Fruit fly (Drosophila melanogaster) whole organism, embryonic: Measurements from ENCODE around the gene CG44362.
A peak's percentile ranks its signal among the peaks of the same experiment; 100 is the strongest.

ENCODE experiments used
- CG10147 ChIP-seq: fragments of 200-800 bp; sonication (Bioruptor generic); optimal IDR thresholded peaks from 2 replicates; lab custom pipeline; 2019; ENCODE audit warnings: missing biosample characterization, mild to moderate bottlenecking, missing genetic modification characterization, moderate library complexity
- CG11093 ChIP-seq: fragments of 200-800 bp; sonication (Bioruptor generic); IDR thresholded peaks from 3 replicates; pipeline ENCODE4 v1.3.6; 2022; ENCODE audit warnings: missing biosample characterization, missing genetic modification characterization
- CG11696 ChIP-seq: fragments of 200-800 bp; sonication (Bioruptor generic); IDR thresholded peaks from 2 replicates; pipeline ENCODE4 v1.3.6; 2022; ENCODE audit warnings: missing biosample characterization, missing genetic modification characterization
- CG12942 ChIP-seq: fragments of 200-800 bp; sonication (Bioruptor generic); optimal IDR thresholded peaks from 3 replicates; lab custom pipeline; 2016; ENCODE audit warnings: missing biosample characterization, missing genetic modification characterization
- CG13775 ChIP-seq: fragments of 200-800 bp; sonication (Bioruptor generic); optimal IDR thresholded peaks from 3 replicates; lab custom pipeline; 2017; ENCODE audit warnings: missing biosample characterization, mild to moderate bottlenecking, missing genetic modification characterization
- CG14441 ChIP-seq: fragments of 200-800 bp; sonication (Bioruptor generic); IDR thresholded peaks from 2 replicates; pipeline ENCODE4 v1.3.6; 2022; ENCODE audit warnings: missing biosample characterization, missing genetic modification characterization
- CG17361 ChIP-seq: fragments of 200-800 bp; sonication (Bioruptor generic); IDR thresholded peaks from 3 replicates; pipeline ENCODE4 v1.3.6; 2022; ENCODE audit warnings: missing biosample characterization, missing genetic modification characterization
- CG17802 ChIP-seq: fragments of 200-800 bp; sonication (Bioruptor generic); optimal IDR thresholded peaks from 2 replicates; lab custom pipeline; 2018; ENCODE audit warnings: missing biosample characterization, mild to moderate bottlenecking, missing genetic modification characterization, moderate library complexity
- CG1792 ChIP-seq: fragments of 200-800 bp; sonication (Bioruptor generic); optimal IDR thresholded peaks from 2 replicates; lab custom pipeline; 2016; ENCODE audit warnings: missing biosample characterization, missing genetic modification characterization
- CG2678 ChIP-seq: fragments of 200-800 bp; sonication (Bioruptor generic); optimal IDR thresholded peaks from 3 replicates; lab custom pipeline; 2019; ENCODE audit warnings: missing biosample characterization, mild to moderate bottlenecking, missing genetic modification characterization, moderate library complexity
- CG31365 ChIP-seq: fragments of 200-800 bp; sonication (Bioruptor generic); optimal IDR thresholded peaks from 2 replicates; lab custom pipeline; 2018; ENCODE audit warnings: missing biosample characterization, mild to moderate bottlenecking, missing genetic modification characterization
- CG3281 ChIP-seq: fragments of 200-800 bp; sonication (Bioruptor generic); optimal IDR thresholded peaks from 3 replicates; lab custom pipeline; 2017; ENCODE audit warnings: missing biosample characterization, mild to moderate bottlenecking, missing genetic modification characterization
- CG34224 ChIP-seq: fragments of 200-800 bp; sonication (Bioruptor generic); IDR thresholded peaks from 3 replicates; pipeline ENCODE4 v1.3.6; 2022; ENCODE audit warnings: missing biosample characterization, missing genetic modification characterization; ENCODE audit not compliant: partially characterized antibody
- CG34422 ChIP-seq: fragments of 200-800 bp; sonication (Bioruptor generic); IDR thresholded peaks from 3 replicates; pipeline ENCODE4 v1.3.6; 2022; ENCODE audit warnings: missing biosample characterization, missing genetic modification characterization
- CG4424 ChIP-seq: fragments of 200-800 bp; sonication (Bioruptor generic); optimal IDR thresholded peaks from 3 replicates; lab custom pipeline; 2016; ENCODE audit warnings: missing biosample characterization, missing genetic modification characterization
- CG4820 ChIP-seq: fragments of 200-800 bp; sonication (Bioruptor generic); optimal IDR thresholded peaks from 3 replicates; lab custom pipeline; 2016; ENCODE audit warnings: missing biosample characterization, missing genetic modification characterization
- CG5180 ChIP-seq: fragments of 200-800 bp; sonication (Bioruptor generic); optimal IDR thresholded peaks from 3 replicates; lab custom pipeline; 2017; ENCODE audit warnings: missing biosample characterization, missing genetic modification characterization, mild to moderate bottlenecking, moderate library complexity, missing genetic modification reagents
- CG6854 ChIP-seq: fragments of 200-800 bp; sonication (Bioruptor generic); optimal IDR thresholded peaks from 3 replicates; lab custom pipeline; 2017; ENCODE audit warnings: missing biosample characterization, mild to moderate bottlenecking, missing genetic modification characterization
- CG7271 ChIP-seq: fragments of 200-800 bp; sonication (Bioruptor generic); optimal IDR thresholded peaks from 2 replicates; lab custom pipeline; 2018; ENCODE audit warnings: missing biosample characterization, mild to moderate bottlenecking, missing genetic modification characterization, moderate library complexity
- CG9727 ChIP-seq: fragments of 200-800 bp; sonication (Bioruptor generic); optimal IDR thresholded peaks from 3 replicates; lab custom pipeline; 2017; ENCODE audit warnings: missing biosample characterization, mild to moderate bottlenecking, missing genetic modification characterization
- CTCF ChIP-seq: fragments of 200-800 bp; sonication (Bioruptor generic); optimal IDR thresholded peaks from 2 replicates; lab custom pipeline; 2017; ENCODE audit warnings: missing biosample characterization, mild to moderate bottlenecking, missing genetic modification characterization, moderate library complexity
- CkIIα-i1 ChIP-seq: fragments of 200-800 bp; sonication (Bioruptor generic); IDR thresholded peaks from 2 replicates; pipeline ENCODE4 v1.3.6; 2022; ENCODE audit warnings: missing biosample characterization, missing genetic modification characterization
- Dbx ChIP-seq: fragments of 200-800 bp; sonication (Bioruptor generic); IDR thresholded peaks from 3 replicates; pipeline ENCODE4 v1.3.6; 2022; ENCODE audit warnings: missing biosample characterization, missing genetic modification characterization
- Drgx ChIP-seq: fragments of 200-800 bp; sonication (Bioruptor generic); IDR thresholded peaks from 2 replicates; pipeline ENCODE4 v1.3.6; 2022; ENCODE audit warnings: missing biosample characterization, missing genetic modification characterization
- Elba2 ChIP-seq: fragments of 200-800 bp; sonication (Bioruptor generic); optimal IDR thresholded peaks from 3 replicates; lab custom pipeline; 2016; ENCODE audit warnings: missing biosample characterization, missing genetic modification characterization
- H2.0 ChIP-seq: fragments of 200-800 bp; sonication (Bioruptor generic); IDR thresholded peaks from 2 replicates; pipeline ENCODE4 v1.3.6; 2022; ENCODE audit warnings: missing biosample characterization, missing genetic modification characterization
- Lhr ChIP-seq: fragments of 200-800 bp; sonication (Bioruptor generic); optimal IDR thresholded peaks from 3 replicates; lab custom pipeline; 2017; ENCODE audit warnings: mild to moderate bottlenecking, missing biosample characterization, missing genetic modification reagents, missing genetic modification characterization
- Myb ChIP-seq: fragments of 200-800 bp; sonication (Bioruptor generic); optimal IDR thresholded peaks from 2 replicates; lab custom pipeline; 2016; ENCODE audit warnings: missing biosample characterization, missing genetic modification characterization
- Ssrp ChIP-seq: fragments of 200-800 bp; sonication (Bioruptor generic); optimal IDR thresholded peaks from 2 replicates; lab custom pipeline; 2018; ENCODE audit warnings: missing biosample characterization, mild to moderate bottlenecking, missing genetic modification characterization, moderate library complexity
- ac ChIP-seq: fragments of 200-800 bp; sonication (Bioruptor generic); optimal IDR thresholded peaks from 3 replicates; lab custom pipeline; 2017; ENCODE audit warnings: missing biosample characterization, mild to moderate bottlenecking, missing genetic modification characterization
- ap ChIP-seq: fragments of 200-800 bp; sonication (Bioruptor generic); IDR thresholded peaks from 2 replicates; pipeline ENCODE4 v1.3.6; 2022; ENCODE audit warnings: missing biosample characterization, missing genetic modification characterization
- bsh ChIP-seq, 2 experiments: fragments of 200-800 bp; sonication (Bioruptor generic); optimal IDR thresholded peaks; 2 replicates each; lab custom pipeline; 2017 to 2018; ENCODE audit warnings: mild to moderate bottlenecking in 2 of 2, missing biosample characterization in 2 of 2, missing genetic modification characterization in 2 of 2, moderate library complexity in 1 of 2
- cas ChIP-seq: fragments of 200-800 bp; sonication (Bioruptor generic); IDR thresholded peaks from 2 replicates; pipeline ENCODE4 v1.3.6; 2022; ENCODE audit warnings: missing biosample characterization, missing genetic modification characterization
- cato ChIP-seq: fragments of 200-800 bp; sonication (Bioruptor generic); optimal IDR thresholded peaks from 2 replicates; lab custom pipeline; 2016; ENCODE audit warnings: missing biosample characterization, missing genetic modification characterization, borderline replicate concordance
- crc ChIP-seq: fragments of 200-800 bp; sonication (Bioruptor generic); optimal IDR thresholded peaks from 2 replicates; lab custom pipeline; 2016; ENCODE audit warnings: missing biosample characterization, missing genetic modification characterization
- da ChIP-seq: fragments of 200-800 bp; sonication (Bioruptor generic); optimal IDR thresholded peaks from 2 replicates; lab custom pipeline; 2016; ENCODE audit warnings: missing biosample characterization, missing genetic modification characterization
- dan ChIP-seq: fragments of 200-800 bp; sonication (Bioruptor generic); IDR thresholded peaks from 2 replicates; pipeline ENCODE4 v1.3.6; 2022; ENCODE audit warnings: missing biosample characterization, missing genetic modification characterization
- dmrt99B ChIP-seq: fragments of 200-800 bp; sonication (Bioruptor generic); optimal IDR thresholded peaks from 2 replicates; lab custom pipeline; 2018; ENCODE audit warnings: missing biosample characterization, mild to moderate bottlenecking, missing genetic modification characterization, moderate library complexity
- ewg ChIP-seq: fragments of 200-800 bp; sonication (Bioruptor generic); optimal IDR thresholded peaks from 3 replicates; lab custom pipeline; 2017; ENCODE audit warnings: mild to moderate bottlenecking, missing biosample characterization, missing genetic modification reagents, missing genetic modification characterization
- gt ChIP-seq: fragments of 200-800 bp; sonication (Bioruptor generic); IDR thresholded peaks from 2 replicates; pipeline ENCODE4 v1.3.6; 2022; ENCODE audit warnings: missing biosample characterization, missing genetic modification characterization
- ken ChIP-seq: fragments of 200-800 bp; sonication (Bioruptor generic); IDR thresholded peaks from 3 replicates; pipeline ENCODE4 v1.3.6; 2022; ENCODE audit warnings: missing biosample characterization, missing genetic modification characterization
- peb ChIP-seq: fragments of 200-800 bp; sonication (Bioruptor generic); IDR thresholded peaks from 2 replicates; pipeline ENCODE4 v1.3.6; 2022; ENCODE audit warnings: missing biosample characterization, missing genetic modification characterization
- ranshi ChIP-seq: fragments of 200-800 bp; sonication (Bioruptor generic); IDR thresholded peaks from 2 replicates; pipeline ENCODE4 v1.3.6; 2022; ENCODE audit warnings: missing biosample characterization, missing genetic modification characterization
- repo ChIP-seq: fragments of 200-800 bp; sonication (Bioruptor generic); optimal IDR thresholded peaks from 2 replicates; lab custom pipeline; 2016; ENCODE audit warnings: missing biosample characterization, missing genetic modification characterization
- run ChIP-seq: fragments of 200-800 bp; sonication (Bioruptor generic); optimal IDR thresholded peaks from 3 replicates; lab custom pipeline; 2018; ENCODE audit warnings: missing biosample characterization, mild to moderate bottlenecking, missing genetic modification characterization
- salm ChIP-seq: fragments of 200-800 bp; sonication (Bioruptor generic); optimal IDR thresholded peaks from 2 replicates; lab custom pipeline; 2018; ENCODE audit warnings: missing biosample characterization, mild to moderate bottlenecking, missing genetic modification characterization
- sima ChIP-seq: fragments of 200-800 bp; sonication (Bioruptor generic); optimal IDR thresholded peaks from 2 replicates; lab custom pipeline; 2016; ENCODE audit warnings: missing biosample characterization, missing genetic modification characterization
- sisA ChIP-seq: fragments of 200-800 bp; sonication (Bioruptor generic); IDR thresholded peaks from 2 replicates; pipeline ENCODE4 v1.3.6; 2022; ENCODE audit warnings: missing biosample characterization, missing genetic modification characterization
- ssp ChIP-seq: fragments of 200-800 bp; sonication (Bioruptor generic); IDR thresholded peaks from 2 replicates; pipeline ENCODE4 v1.3.6; 2022; ENCODE audit warnings: missing biosample characterization, missing genetic modification characterization
- trh ChIP-seq: fragments of 200-800 bp; sonication (Bioruptor generic); optimal IDR thresholded peaks from 2 replicates; lab custom pipeline; 2016; ENCODE audit warnings: missing biosample characterization, missing genetic modification characterization
- vfl ChIP-seq: fragments of 200-800 bp; sonication (Bioruptor generic); optimal IDR thresholded peaks from 2 replicates; lab custom pipeline; 2016; ENCODE audit warnings: missing biosample characterization, missing genetic modification characterization

Gene CG44362

DNA sequence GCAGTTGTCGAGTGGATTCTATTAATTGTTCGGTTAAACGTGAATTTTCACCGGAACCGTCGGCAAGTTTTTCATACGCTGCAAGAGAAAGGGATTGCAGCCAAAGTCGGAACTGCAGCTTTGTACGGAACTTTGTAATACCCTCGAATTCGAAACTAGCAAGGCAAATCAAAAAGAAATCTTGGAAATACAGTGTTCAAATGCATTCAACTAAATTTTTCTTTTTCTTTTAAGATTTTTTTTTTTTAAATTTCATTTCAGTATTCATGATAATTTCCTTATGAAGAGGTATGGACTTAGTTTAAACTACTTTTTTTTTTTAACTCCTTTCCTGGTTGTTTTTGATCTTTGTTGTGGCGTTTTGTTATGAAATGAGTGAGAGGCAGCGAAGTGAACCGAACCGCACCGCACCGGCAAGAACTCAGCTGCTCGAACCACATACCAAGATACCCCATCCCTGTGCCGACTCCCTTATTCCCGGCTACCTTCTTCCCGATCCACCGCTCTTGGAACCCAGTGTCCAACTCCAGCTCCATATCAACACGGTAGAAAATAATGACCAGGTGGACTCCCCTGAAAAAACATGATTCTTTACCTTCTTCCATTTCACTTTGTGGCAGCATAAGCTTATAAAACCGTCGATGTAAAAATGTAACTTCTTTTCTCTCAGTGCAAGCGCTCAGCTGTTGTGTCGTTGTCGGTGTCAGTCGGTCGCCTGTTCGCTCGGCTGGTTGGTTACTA is 17.5 kb upstream of the CG44362 start (continued):
- TF ChIP-seq CG34224 (GFP tag; lab: Robert Waterston, UW) (no peak), CG1792 (GFP tag; lab: Kevin White, UChicago) (no peak), dan (GFP tag; lab: Robert Waterston, UW) (no peak), da (GFP tag; lab: Kevin White, UChicago) (no peak), run (tag; lab: Kevin White, UChicago) (peak; percentile 18), CG31365 (tag; lab: Kevin White, UChicago) (no peak), sima (GFP tag; lab: Kevin White, UChicago) (no peak), ssp (peak; percentile 40; the same call in 1 of the 2 replicates), ken (GFP tag; lab: Robert Waterston, UW) (no peak), Myb (GFP tag; lab: Kevin White, UChicago) (peak; percentile 20), ac (peak; percentile 34), H2.0 (GFP tag; lab: Robert Waterston, UW) (peak; percentile 44), CG4424 (GFP tag; lab: Kevin White, UChicago) (peak; percentile 27), dmrt99B (tag; lab: Kevin White, UChicago) (peak; percentile 30), CG34422 (GFP tag; lab: Robert Waterston, UW) (peak; percentile 49; the same call in 1 of the 3 replicates), vfl (GFP tag; lab: Kevin White, UChicago) (no peak), cas (GFP tag; lab: Robert Waterston, UW) (no peak), CG14441 (GFP tag; lab: Robert Waterston, UW) (no peak), Ssrp (tag; lab: Kevin White, UChicago) (peak; percentile 14), CG6854 (GFP tag; lab: Kevin White, UChicago) (no peak), Dbx (GFP tag; lab: Robert Waterston, UW) (no peak), CG3281 (no peak), trh (no peak), CG7271 (tag; lab: Kevin White, UChicago) (no peak), CG11093 (GFP tag; lab: Robert Waterston, UW) (no peak), CG17802 (peak; percentile 11), CG5180 (GFP tag; lab: Kevin White, UChicago) (no peak), CkIIα-i1 (GFP tag; lab: Robert Waterston, UW) (no peak), CG10147 (GFP tag; lab: Kevin White, UChicago) (peak; percentile 24), CG13775 (peak; percentile 19), CG12942 (peak; percentile 15), gt (no peak), Elba2 (GFP tag; lab: Kevin White, UChicago) (no peak), bsh (GFP tag; optimal IDR thresholded peaks at IDR 0.05; lab: Kevin White, UChicago) (peak; percentile 64 to 73), CG2678 (tag; lab: Kevin White, UChicago) (peak; percentile 53), CG4820 (GFP tag; lab: Kevin White, UChicago) (peak; percentile 49), Drgx (GFP tag; lab: Robert Waterston, UW) (peak; percentile 64), ewg (no peak), sisA (GFP tag; lab: Robert Waterston, UW) (peak; percentile 56), ap (GFP tag; lab: Robert Waterston, UW) (0 out of 2 replicates have a peak, but pooled peaks have one; percentile 28), CG11696 (no peak), salm (tag; lab: Kevin White, UChicago) (no peak), peb (GFP tag; lab: Robert Waterston, UW) (0 out of 2 replicates have a peak, but pooled peaks have one; percentile 12), CTCF (no peak), CG17361 (GFP tag; lab: Robert Waterston, UW) (peak; percentile 53; the same call in 1 of the 3 replicates), crc (GFP tag; lab: Kevin White, UChicago) (no peak), CG9727 (GFP tag; lab: Kevin White, UChicago) (peak; percentile 40), ranshi (GFP tag; lab: Robert Waterston, UW) (peak; percentile 58), cato (GFP tag; lab: Kevin White, UChicago) (peak; percentile 2), Lhr (GFP tag; lab: Kevin White, UChicago) (no peak), repo (peak; percentile 25)
